Worm (Caenorhabditis elegans) whole organism, young adult: ENCODE data around the gene rps-25.
A peak's percentile ranks its signal among the peaks of the same experiment; 100 is the strongest.

ENCODE experiments used
- B0261.1 ChIP-seq: sonication (generic microtip); optimal IDR thresholded peaks from 2 replicates; lab custom pipeline; 2016; ENCODE audit warnings: mild to moderate bottlenecking, missing genetic modification characterization, moderate library complexity, missing compliant biosample characterization
- B0336.3 ChIP-seq: fragments of 200-800 bp; sonication (Bioruptor generic); IDR thresholded peaks from 2 replicates; pipeline ENCODE4 v1.3.6; 2022; ENCODE audit warnings: missing genetic modification characterization, missing compliant biosample characterization
- D2030.7 ChIP-seq: fragments of 200-800 bp; sonication (Bioruptor generic); IDR thresholded peaks from 2 replicates; pipeline ENCODE4 v1.3.6; 2022; ENCODE audit warnings: missing genetic modification reagents, missing genetic modification characterization, missing compliant biosample characterization
- F10E7.11 ChIP-seq: sonication (generic microtip); optimal IDR thresholded peaks from 2 replicates; lab custom pipeline; 2017; ENCODE audit warnings: mild to moderate bottlenecking, missing genetic modification characterization, moderate library complexity, missing compliant biosample characterization
- F37B4.10 ChIP-seq: fragments of 200-800 bp; sonication (Bioruptor generic); IDR thresholded peaks from 2 replicates; pipeline ENCODE4 v1.3.6; 2022; ENCODE audit warnings: missing genetic modification characterization, missing compliant biosample characterization
- F49E8.2 ChIP-seq: sonication (generic microtip); optimal IDR thresholded peaks from 3 replicates; lab custom pipeline; 2017; ENCODE audit warnings: missing genetic modification characterization, mild to moderate bottlenecking, missing compliant biosample characterization, antibody characterized with exemption, moderate library complexity; ENCODE audit not compliant: insufficient read depth
- F55B11.4 ChIP-seq: sonication (generic microtip); optimal IDR thresholded peaks from 2 replicates; lab custom pipeline; 2016; ENCODE audit warnings: missing compliant biosample characterization, missing genetic modification characterization, borderline replicate concordance; ENCODE audit not compliant: insufficient read depth
- F57C9.4 ChIP-seq: sonication (generic microtip); optimal IDR thresholded peaks from 2 replicates; lab custom pipeline; 2017; ENCODE audit warnings: mild to moderate bottlenecking, missing genetic modification characterization, missing compliant biosample characterization
- K11D2.4 ChIP-seq: fragments of 200-800 bp; sonication (Bioruptor generic); IDR thresholded peaks from 2 replicates; pipeline ENCODE4 v1.3.6; 2022; ENCODE audit warnings: missing genetic modification reagents, missing genetic modification characterization, missing compliant biosample characterization
- K12H6.12 ChIP-seq: fragments of 200-800 bp; sonication (Bioruptor generic); optimal IDR thresholded peaks from 2 replicates; lab custom pipeline; 2018; ENCODE audit warnings: mild to moderate bottlenecking, missing genetic modification characterization, missing compliant biosample characterization
- T26A5.8 ChIP-seq: sonication (generic microtip); optimal IDR thresholded peaks from 2 replicates; lab custom pipeline; 2016; ENCODE audit warnings: missing genetic modification characterization, missing compliant biosample characterization
- Y67H2A.10 ChIP-seq: fragments of 200-800 bp; sonication (Bioruptor generic); conservative IDR thresholded peaks from 2 replicates; pipeline ENCODE4 v1.3.6; 2022; ENCODE audit warnings: missing genetic modification reagents, missing genetic modification characterization, missing compliant biosample characterization
- Y95B8A.8 ChIP-seq: fragments of 200-800 bp; sonication (Bioruptor generic); IDR thresholded peaks from 2 replicates; pipeline ENCODE4 v1.3.6; 2022; ENCODE audit warnings: missing genetic modification reagents, missing genetic modification characterization, missing compliant biosample characterization
- akir-1 ChIP-seq: fragments of 200-800 bp; sonication (Bioruptor generic); optimal IDR thresholded peaks from 2 replicates; lab custom pipeline; 2018; ENCODE audit warnings: mild to moderate bottlenecking, missing genetic modification characterization, moderate library complexity, missing compliant biosample characterization
- ama-1 ChIP-seq, 3 experiments: fragments of 150-350 bp in 1 of 3; sonication (generic microtip) in 2 of 3; optimal IDR thresholded peaks; 2 replicates each; lab custom pipeline; 2014 to 2018; ENCODE audit warnings: missing biosample characterization in 2 of 3, missing genetic modification characterization in 2 of 3, missing genetic modification reagents in 2 of 3
- attf-3 ChIP-seq: fragments of 200-800 bp; sonication (Bioruptor generic); conservative IDR thresholded peaks from 2 replicates; pipeline ENCODE4 v1.3.6; 2022; ENCODE audit warnings: missing genetic modification reagents, missing genetic modification characterization, missing compliant biosample characterization
- attf-6 ChIP-seq: fragments of 200-800 bp; sonication (Bioruptor generic); IDR thresholded peaks from 2 replicates; pipeline ENCODE4 v1.3.6; 2022; ENCODE audit warnings: missing genetic modification reagents, missing genetic modification characterization, missing compliant biosample characterization
- cebp-2 ChIP-seq: fragments of 200-800 bp; sonication (Bioruptor generic); IDR thresholded peaks from 2 replicates; pipeline ENCODE4 v1.3.6; 2022; ENCODE audit warnings: missing genetic modification characterization, missing compliant biosample characterization
- ceh-100 ChIP-seq: fragments of 200-800 bp; sonication (Bioruptor generic); IDR thresholded peaks from 2 replicates; pipeline ENCODE4 v1.3.6; 2022; ENCODE audit warnings: missing genetic modification reagents, missing genetic modification characterization, missing compliant biosample characterization
- die-1 ChIP-seq: sonication (generic microtip); optimal IDR thresholded peaks from 2 replicates; lab custom pipeline; 2016; ENCODE audit warnings: missing genotype, mild to moderate bottlenecking, missing genetic modification characterization, missing compliant biosample characterization
- dpl-1 ChIP-seq: fragments of 150-350 bp; optimal IDR thresholded peaks from 2 replicates; lab custom pipeline; 2014; ENCODE audit warnings: missing biosample characterization, missing genetic modification reagents, missing genetic modification characterization
- egl-44 ChIP-seq: fragments of 200-800 bp; sonication (Bioruptor generic); IDR thresholded peaks from 2 replicates; pipeline ENCODE4 v1.3.6; 2022; ENCODE audit warnings: missing genetic modification reagents, missing genetic modification characterization, missing compliant biosample characterization
- egrh-3 ChIP-seq: fragments of 200-800 bp; sonication (Bioruptor generic); IDR thresholded peaks from 2 replicates; pipeline ENCODE4 v1.3.6; 2022; ENCODE audit warnings: missing genetic modification reagents, missing genetic modification characterization, missing compliant biosample characterization
- ets-4 ChIP-seq: fragments of 200-800 bp; sonication (Bioruptor generic); optimal IDR thresholded peaks from 2 replicates; lab custom pipeline; 2018; ENCODE audit warnings: mild to moderate bottlenecking, missing genetic modification characterization, missing compliant biosample characterization
- fkh-3 ChIP-seq: sonication (generic microtip); optimal IDR thresholded peaks from 2 replicates; lab custom pipeline; 2016; ENCODE audit warnings: mild to moderate bottlenecking, missing genetic modification characterization, missing compliant biosample characterization
- hrde-1 ChIP-seq: sonication (generic microtip); optimal IDR thresholded peaks from 2 replicates; lab custom pipeline; 2016; ENCODE audit warnings: missing genetic modification characterization, mild to moderate bottlenecking, missing compliant biosample characterization, moderate library complexity, missing genotype, missing genetic modification reagents, borderline replicate concordance
- hsf-1 ChIP-seq: fragments of 200-800 bp; sonication (Bioruptor generic); IDR thresholded peaks from 2 replicates; pipeline ENCODE4 v1.3.6; 2022; ENCODE audit warnings: missing genetic modification reagents, missing genetic modification characterization, missing compliant biosample characterization
- lag-1 ChIP-seq: fragments of 200-800 bp; sonication (Bioruptor generic); IDR thresholded peaks from 2 replicates; pipeline ENCODE4 v1.3.6; 2022; ENCODE audit warnings: missing genetic modification reagents, missing genetic modification characterization, missing compliant biosample characterization
- let-607 ChIP-seq, 2 experiments: fragments of 200-800 bp in 1 of 2; sonication (Bioruptor generic) in 1 of 2; sonication (generic microtip) in 1 of 2; optimal IDR thresholded peaks; 2 replicates each; lab custom pipeline; 2016 to 2018; ENCODE audit warnings: mild to moderate bottlenecking in 2 of 2, missing compliant biosample characterization in 2 of 2, missing genetic modification characterization in 2 of 2, moderate library complexity in 2 of 2, missing genotype in 1 of 2
- lin-26 ChIP-seq: fragments of 200-800 bp; sonication (Bioruptor generic); IDR thresholded peaks from 2 replicates; pipeline ENCODE4 v1.3.6; 2022; ENCODE audit warnings: missing genetic modification reagents, missing genetic modification characterization, missing compliant biosample characterization
- lin-54 ChIP-seq: fragments of 200-800 bp; sonication (Bioruptor generic); optimal IDR thresholded peaks from 2 replicates; lab custom pipeline; 2018; ENCODE audit warnings: mild to moderate bottlenecking, missing genetic modification characterization, missing compliant biosample characterization
- madf-10 ChIP-seq: sonication (generic microtip); optimal IDR thresholded peaks from 2 replicates; lab custom pipeline; 2016; ENCODE audit warnings: mild to moderate bottlenecking, missing genetic modification characterization, missing compliant biosample characterization
- madf-8 ChIP-seq: fragments of 200-800 bp; sonication (Bioruptor generic); conservative IDR thresholded peaks from 2 replicates; pipeline ENCODE4 v1.3.6; 2022; ENCODE audit warnings: missing genetic modification reagents, missing genetic modification characterization, missing compliant biosample characterization
- mcd-1 ChIP-seq: fragments of 200-800 bp; sonication (Bioruptor generic); IDR thresholded peaks from 2 replicates; pipeline ENCODE4 v1.3.6; 2022; ENCODE audit warnings: missing genetic modification reagents, missing genetic modification characterization, missing compliant biosample characterization
- nfya-1 ChIP-seq: sonication (generic microtip); optimal IDR thresholded peaks from 2 replicates; lab custom pipeline; 2017; ENCODE audit warnings: antibody characterized with exemption, missing compliant biosample characterization, missing genetic modification characterization, borderline replicate concordance; ENCODE audit not compliant: insufficient read depth
- nfyb-1 ChIP-seq: fragments of 200-800 bp; sonication (Bioruptor generic); IDR thresholded peaks from 2 replicates; pipeline ENCODE4 v1.3.6; 2022; ENCODE audit warnings: missing genetic modification reagents, missing genetic modification characterization, missing compliant biosample characterization
- nhr-80 ChIP-seq: sonication (generic microtip); optimal IDR thresholded peaks from 2 replicates; lab custom pipeline; 2016; ENCODE audit warnings: missing genetic modification characterization, missing compliant biosample characterization
- rpc-1 ChIP-seq, 2 experiments: fragments of 150-350 bp in 1 of 2; sonication (generic microtip) in 1 of 2; optimal IDR thresholded peaks; 2 replicates each; lab custom pipeline; 2014 to 2018; ENCODE audit warnings: missing biosample characterization in 1 of 2, missing genetic modification characterization in 1 of 2, missing genetic modification reagents in 1 of 2, missing genotype in 1 of 2
- sdz-38 ChIP-seq: sonication (generic microtip); optimal IDR thresholded peaks from 2 replicates; lab custom pipeline; 2016; ENCODE audit warnings: missing genotype, missing genetic modification characterization, missing compliant biosample characterization
- snpc-1.3 ChIP-seq: sonication (generic microtip); optimal IDR thresholded peaks from 2 replicates; lab custom pipeline; 2017; ENCODE audit warnings: missing genetic modification characterization, mild to moderate bottlenecking, missing compliant biosample characterization, antibody characterized with exemption, moderate library complexity, missing genotype, missing genetic modification reagents; ENCODE audit not compliant: insufficient read depth
- tbp1 ChIP-seq: fragments of 200-800 bp; sonication (Bioruptor generic); optimal IDR thresholded peaks from 2 replicates; lab custom pipeline; 2018; ENCODE audit warnings: mild to moderate bottlenecking, missing genetic modification characterization, missing compliant biosample characterization
- tlf-1 ChIP-seq: fragments of 200-800 bp; sonication (Bioruptor generic); optimal IDR thresholded peaks from 2 replicates; lab custom pipeline; 2018; ENCODE audit warnings: mild to moderate bottlenecking, missing genetic modification characterization, missing compliant biosample characterization
- ztf-25 ChIP-seq: fragments of 200-800 bp; sonication (Bioruptor generic); IDR thresholded peaks from 2 replicates; pipeline ENCODE4 v1.3.6; 2022; ENCODE audit warnings: missing genetic modification reagents, missing genetic modification characterization, missing compliant biosample characterization
- ztf-26 ChIP-seq: sonication (generic microtip); optimal IDR thresholded peaks from 2 replicates; lab custom pipeline; 2017; ENCODE audit warnings: missing genetic modification characterization, missing compliant biosample characterization
- ztf-3 ChIP-seq: fragments of 200-800 bp; sonication (Bioruptor generic); optimal IDR thresholded peaks from 2 replicates; lab custom pipeline; 2018; ENCODE audit warnings: mild to moderate bottlenecking, missing genetic modification characterization, missing compliant biosample characterization
- ztf-6 ChIP-seq: fragments of 200-800 bp; sonication (Bioruptor generic); IDR thresholded peaks from 2 replicates; pipeline ENCODE4 v1.3.6; 2022; ENCODE audit warnings: missing genetic modification reagents, missing genetic modification characterization, missing compliant biosample characterization

The rps-25 gene

ce11 chrIV:5946602-5947444 lies 582 bp downstream of the rps-25 start, which contains the start of gene inx-7 (continued):
- TF ChIP-seq K11D2.4 (GFP tag; lab: Robert Waterston, UW): no peak
- peak; percentile 91 for TF ChIP-seq F49E8.2 (tag; lab: Kevin White, UChicago)
- no peak for TF ChIP-seq ztf-6 (GFP tag; lab: Robert Waterston, UW)
- TF ChIP-seq madf-8 (GFP tag; lab: Robert Waterston, UW): no peak
- no peak for TF ChIP-seq F57C9.4 (tag; lab: Kevin White, UChicago)
- TF ChIP-seq akir-1 (GFP tag; lab: Kevin White, UChicago): no peak
- peak; percentile 60; the same call in 1 of the 2 replicates for TF ChIP-seq nfyb-1
- no peak for TF ChIP-seq ztf-3
- TF ChIP-seq ceh-100 (GFP tag; lab: Robert Waterston, UW): peak; percentile 63
- no peak for TF ChIP-seq K12H6.12 (tag; lab: Kevin White, UChicago)
- peak; percentile 89 for TF ChIP-seq attf-6 (GFP tag; lab: Robert Waterston, UW)
- TF ChIP-seq die-1: peak; percentile 41
- peak; percentile 76; the same call in 1 of the 2 replicates for TF ChIP-seq hsf-1 (GFP tag; lab: Robert Waterston, UW)
- TF ChIP-seq let-607 (tag; optimal IDR thresholded peaks at IDR 0.05; lab: Kevin White, UChicago): no peak
- TF ChIP-seq mcd-1 (GFP tag; lab: Robert Waterston, UW): peak; percentile 56
- no peak for TF ChIP-seq egrh-3 (GFP tag; lab: Robert Waterston, UW)
- no peak for TF ChIP-seq fkh-3 (tag; lab: Kevin White, UChicago)
- TF ChIP-seq dpl-1 (GFP tag; lab: Kevin White, UChicago): no peak
- peak; percentile 62 for TF ChIP-seq snpc-1.3
- peak; percentile 50 for TF ChIP-seq tbp1 (GFP tag; lab: Kevin White, UChicago)
- TF ChIP-seq ama-1 (optimal IDR thresholded peaks at IDR 0.05; lab: Kevin White, UChicago): no peak
- peak; percentile 34 to 88 for TF ChIP-seq ama-1 (GFP tag; optimal IDR thresholded peaks at IDR 0.05; lab: Kevin White, UChicago)
- no peak for TF ChIP-seq F55B11.4 (tag; lab: Kevin White, UChicago)
- no peak for TF ChIP-seq nhr-80 (tag; lab: Kevin White, UChicago)
- no peak for TF ChIP-seq ztf-26 (tag; lab: Kevin White, UChicago)
- TF ChIP-seq F37B4.10 (GFP tag; lab: Robert Waterston, UW): no peak
- TF ChIP-seq egl-44 (GFP tag; lab: Robert Waterston, UW): no peak
- TF ChIP-seq Y67H2A.10 (GFP tag; lab: Robert Waterston, UW): no peak
- TF ChIP-seq F10E7.11: peak; percentile 70
- no peak for TF ChIP-seq rpc-1 (optimal IDR thresholded peaks at IDR 0.05; lab: Kevin White, UChicago)
- TF ChIP-seq rpc-1 (tag; optimal IDR thresholded peaks at IDR 0.05; lab: Kevin White, UChicago): no peak
- peak; percentile 70 for TF ChIP-seq lin-54 (GFP tag; lab: Kevin White, UChicago)
- no peak for TF ChIP-seq T26A5.8 (tag; lab: Kevin White, UChicago)
- TF ChIP-seq cebp-2 (GFP tag; lab: Robert Waterston, UW): no peak
- TF ChIP-seq B0336.3 (GFP tag; lab: Robert Waterston, UW): peak; percentile 96
- no peak; the same call in 1 of the 2 replicates for TF ChIP-seq Y95B8A.8 (GFP tag; lab: Robert Waterston, UW)
- peak; percentile 67 for TF ChIP-seq ets-4 (GFP tag; lab: Kevin White, UChicago)
- TF ChIP-seq lag-1 (GFP tag; lab: Robert Waterston, UW): no peak
- TF ChIP-seq ztf-25 (GFP tag; lab: Robert Waterston, UW): no peak
- TF ChIP-seq D2030.7 (GFP tag; lab: Robert Waterston, UW): peak; percentile 49; the same call in 1 of the 2 replicates
- peak; percentile 55 for TF ChIP-seq hrde-1
- TF ChIP-seq B0261.1: no peak
- no peak for TF ChIP-seq madf-10 (tag; lab: Kevin White, UChicago)
- no peak for TF ChIP-seq sdz-38 (tag; lab: Kevin White, UChicago)
- no peak for TF ChIP-seq nfya-1
- TF ChIP-seq lin-26 (GFP tag; lab: Robert Waterston, UW): peak; percentile 76
- TF ChIP-seq tlf-1 (GFP tag; lab: Kevin White, UChicago): peak; percentile 49
- TF ChIP-seq attf-3 (GFP tag; lab: Robert Waterston, UW): no peak
